Worm (Caenorhabditis elegans): ENCODE measurements around the gene srv-29.

DNA sequence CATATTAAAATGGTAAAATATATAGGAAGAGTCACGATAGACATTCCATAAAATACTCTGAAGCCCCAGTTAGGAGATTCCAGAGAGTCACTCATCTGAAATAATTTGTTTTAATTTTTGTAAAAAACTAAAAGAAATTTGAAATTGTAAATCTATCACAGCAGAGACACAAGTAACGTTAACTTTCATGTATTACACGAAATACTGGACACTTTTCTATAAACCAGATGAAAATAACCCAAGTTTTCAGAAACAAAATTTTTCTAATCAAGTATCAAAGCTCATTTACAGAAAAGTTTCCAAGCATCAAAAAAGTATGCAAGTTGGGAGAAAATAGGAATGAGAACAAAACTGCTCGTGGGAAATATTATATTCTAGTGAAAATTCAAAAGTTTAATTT is 31.9 kb upstream of the srv-29 start, which contains the start of gene srv-27:
- TF ChIP-seq jun-1 (tag; optimal IDR thresholded peaks at IDR 0.05) (no peak), snpc-4 (tag; optimal IDR thresholded peaks at IDR 0.05) (no peak), unc-62 (GFP tag; optimal IDR thresholded peaks at IDR 0.05) (no peak), nhr-25 (tag; optimal IDR thresholded peaks at IDR 0.05) (no peak)
